Worm (Caenorhabditis elegans) whole organism, L2 larva: Measurements from ENCODE around the gene ZC196.9.
"Not testable (repeated sequence)": the region's sequence is repeated elsewhere in the genome, so short reads cannot be mapped to it uniquely, and the experiment has no call there.

Experiments used
- C34F6.9 ChIP-seq: fragments of 150-350 bp; optimal IDR thresholded peaks from 2 replicates; lab custom pipeline; 2014; ENCODE audit warnings: missing biosample characterization, missing genetic modification characterization
- F13H6.1 ChIP-seq: sonication (generic microtip); optimal IDR thresholded peaks from 2 replicates; lab custom pipeline; 2016; ENCODE audit warnings: missing genetic modification characterization, missing compliant biosample characterization
- Y55F3AM.14 ChIP-seq: fragments of 200-800 bp; sonication (Bioruptor generic); optimal IDR thresholded peaks from 2 replicates; lab custom pipeline; 2018; ENCODE audit warnings: mild to moderate bottlenecking, missing genetic modification characterization, missing compliant biosample characterization
- aly-2 ChIP-seq: fragments of 150-350 bp; optimal IDR thresholded peaks from 2 replicates; lab custom pipeline; 2014; ENCODE audit warnings: missing biosample characterization, missing genetic modification characterization
- ceh-16 ChIP-seq: fragments of 150-350 bp; optimal IDR thresholded peaks from 2 replicates; lab custom pipeline; 2014; ENCODE audit warnings: missing biosample characterization, missing genetic modification characterization
- ceh-82 ChIP-seq: fragments of 150-350 bp; optimal IDR thresholded peaks from 2 replicates; lab custom pipeline; 2014; ENCODE audit warnings: missing biosample characterization, missing genetic modification characterization
- crh-2 ChIP-seq: sonication (generic microtip); optimal IDR thresholded peaks from 2 replicates; lab custom pipeline; 2017; ENCODE audit warnings: missing biosample characterization, missing genetic modification characterization
- dmd-4 ChIP-seq: sonication (generic microtip); optimal IDR thresholded peaks from 2 replicates; lab custom pipeline; 2017; ENCODE audit warnings: missing biosample characterization, missing genetic modification characterization
- egl-27 ChIP-seq: sonication (generic microtip); optimal IDR thresholded peaks from 3 replicates; lab custom pipeline; 2017; ENCODE audit warnings: missing biosample characterization, missing genetic modification reagents, missing genetic modification characterization
- elt-1 ChIP-seq: fragments of 150-350 bp; optimal IDR thresholded peaks from 2 replicates; lab custom pipeline; 2014; ENCODE audit warnings: missing biosample characterization, missing genetic modification characterization
- elt-3 ChIP-seq: sonication (generic microtip); optimal IDR thresholded peaks from 2 replicates; lab custom pipeline; 2017; ENCODE audit warnings: missing biosample characterization, missing genetic modification characterization
- fos-1 ChIP-seq: fragments of 150-350 bp; optimal IDR thresholded peaks from 2 replicates; lab custom pipeline; 2014; ENCODE audit warnings: missing biosample characterization, missing genetic modification characterization
- gmeb-1 ChIP-seq: fragments of 150-350 bp; optimal IDR thresholded peaks from 2 replicates; lab custom pipeline; 2014; ENCODE audit warnings: missing biosample characterization, missing genetic modification characterization
- lsy-2 ChIP-seq, 2 experiments: fragments of 150-350 bp in 1 of 2; sonication (generic microtip) in 1 of 2; optimal IDR thresholded peaks; 2 replicates each; lab custom pipeline; 2014 to 2017; ENCODE audit warnings: missing biosample characterization in 2 of 2, missing genetic modification characterization in 2 of 2
- mab-5 ChIP-seq: fragments of 150-350 bp; optimal IDR thresholded peaks from 2 replicates; lab custom pipeline; 2014; ENCODE audit warnings: missing biosample characterization, missing genetic modification characterization
- mbf-1 ChIP-seq: sonication (generic microtip); optimal IDR thresholded peaks from 2 replicates; lab custom pipeline; 2017; ENCODE audit warnings: missing biosample characterization, missing genetic modification characterization
- nhr-12 ChIP-seq: fragments of 150-350 bp; optimal IDR thresholded peaks from 2 replicates; lab custom pipeline; 2014; ENCODE audit warnings: missing biosample characterization, missing genetic modification characterization
- nhr-129 ChIP-seq: fragments of 150-350 bp; optimal IDR thresholded peaks from 2 replicates; lab custom pipeline; 2014; ENCODE audit warnings: missing biosample characterization, missing genetic modification characterization
- nhr-21 ChIP-seq: fragments of 150-350 bp; optimal IDR thresholded peaks from 2 replicates; lab custom pipeline; 2014; ENCODE audit warnings: missing biosample characterization, missing genetic modification characterization
- nhr-23 ChIP-seq: fragments of 150-350 bp; optimal IDR thresholded peaks from 2 replicates; lab custom pipeline; 2014; ENCODE audit warnings: missing biosample characterization, missing genetic modification reagents, missing genetic modification characterization
- nhr-237 ChIP-seq: fragments of 150-350 bp; optimal IDR thresholded peaks from 2 replicates; lab custom pipeline; 2014; ENCODE audit warnings: missing biosample characterization, missing genetic modification characterization
- nhr-25 ChIP-seq: fragments of 150-350 bp; sonication (generic microtip); optimal IDR thresholded peaks from 3 replicates; lab custom pipeline; 2014; ENCODE audit warnings: missing biosample characterization, missing genetic modification characterization
- nhr-6 ChIP-seq: fragments of 150-350 bp; optimal IDR thresholded peaks from 2 replicates; lab custom pipeline; 2014; ENCODE audit warnings: missing biosample characterization, missing genetic modification characterization
- peb-1 ChIP-seq: fragments of 150-350 bp; optimal IDR thresholded peaks from 2 replicates; lab custom pipeline; 2014; ENCODE audit warnings: missing biosample characterization, missing genetic modification characterization
- sem-4 ChIP-seq: fragments of 150-350 bp; optimal IDR thresholded peaks from 2 replicates; lab custom pipeline; 2014; ENCODE audit warnings: missing biosample characterization, missing genetic modification reagents, missing genetic modification characterization
- sma-3 ChIP-seq: sonication (generic microtip); optimal IDR thresholded peaks from 2 replicates; lab custom pipeline; 2016; ENCODE audit warnings: missing genetic modification reagents, missing genetic modification characterization, missing compliant biosample characterization
- sma-9 ChIP-seq, 2 experiments: fragments of 150-350 bp in 1 of 2; sonication (generic microtip) in 1 of 2; optimal IDR thresholded peaks; 2 replicates each; lab custom pipeline; 2014 to 2016; ENCODE audit warnings: missing genetic modification characterization in 2 of 2, mild to moderate bottlenecking in 1 of 2, missing biosample characterization in 1 of 2, missing compliant biosample characterization in 1 of 2, missing genetic modification reagents in 1 of 2, moderate library complexity in 1 of 2
- snpc-4 ChIP-seq: fragments of 150-350 bp; optimal IDR thresholded peaks from 2 replicates; lab custom pipeline; 2014; ENCODE audit warnings: missing biosample characterization, missing genetic modification characterization
- unc-39 ChIP-seq: fragments of 150-350 bp; optimal IDR thresholded peaks from 2 replicates; lab custom pipeline; 2014; ENCODE audit warnings: missing biosample characterization, missing genetic modification characterization
- unc-55 ChIP-seq: fragments of 150-350 bp; sonication (generic microtip); optimal IDR thresholded peaks from 3 replicates; lab custom pipeline; 2014; ENCODE audit warnings: missing biosample characterization, missing genetic modification reagents, missing genetic modification characterization
- unc-62 ChIP-seq: fragments of 150-350 bp; optimal IDR thresholded peaks from 2 replicates; lab custom pipeline; 2014; ENCODE audit warnings: missing biosample characterization, missing genetic modification reagents, missing genetic modification characterization
- zag-1 ChIP-seq: fragments of 150-350 bp; optimal IDR thresholded peaks from 2 replicates; lab custom pipeline; 2014; ENCODE audit warnings: missing biosample characterization, missing genetic modification characterization
- ztf-1 ChIP-seq: fragments of 200-800 bp; sonication (Bioruptor generic); conservative IDR thresholded peaks from 2 replicates; pipeline ENCODE4 v1.3.6; 2022; ENCODE audit warnings: missing genetic modification characterization, missing compliant biosample characterization
- ztf-11 ChIP-seq: sonication (generic microtip); optimal IDR thresholded peaks from 2 replicates; lab custom pipeline; 2017; ENCODE audit warnings: missing biosample characterization, missing genetic modification characterization
- ztf-4 ChIP-seq: fragments of 150-350 bp; optimal IDR thresholded peaks from 2 replicates; lab custom pipeline; 2014; ENCODE audit warnings: missing biosample characterization, missing genetic modification characterization

ZC196.9 gene

ce11 chrV:8726228-8726627, 749 bp downstream of the ZC196.9 start, which contains the start of gene droe-8:
Gene droe-8 (plus strand): TSS chrV:8726528.
- not testable (repeated sequence) for TF ChIP-seq zag-1; nhr-12; ceh-16 (tag; lab: Kevin White, UChicago)

ce11 chrV:8722160-8722559, 4.8 kb downstream of the ZC196.9 start, which contains the start of gene ZC196.8:
Gene ZC196.8 (minus strand): TSS chrV:8722260.
- TF ChIP-seq ztf-1 (GFP tag; lab: Robert Waterston, UW); ztf-4 (tag; lab: Kevin White, UChicago); Y55F3AM.14: not testable (repeated sequence)

- TF ChIP-seq ztf-11, result no peak
- TF ChIP-seq ceh-82 (tag; lab: Kevin White, UChicago), result no peak
- no peak for TF ChIP-seq snpc-4 (tag; lab: Kevin White, UChicago)
These were observed 8.6 kb downstream of the ZC196.9 start for ce11 chrV:8718399-8718798.

ce11 chrV:8716175-8716574, 10.8 kb downstream of the ZC196.9 start, which contains the start of gene glr-5:
Gene glr-5 (plus strand): TSS chrV:8716495.
- TF ChIP-seq sma-9 (GFP tag; optimal IDR thresholded peaks at IDR 0.05; lab: Kevin White, UChicago) (peak; percentile 45), sma-9 (tag; optimal IDR thresholded peaks at IDR 0.05; lab: Kevin White, UChicago) (no peak), nhr-21 (tag; lab: Kevin White, UChicago) (no peak)
- TF ChIP-seq, all 48 proteins: peak for 1

ce11 chrV:8711910-8712309, 15.1 kb downstream of the ZC196.9 start, which contains the start of gene ZC178.2:
Gene ZC178.2 (minus strand): TSS chrV:8712010.
- TF ChIP-seq nhr-6, result no peak
- no peak for TF ChIP-seq sem-4 (tag; lab: Kevin White, UChicago)
- TF ChIP-seq egl-27 (tag; lab: Kevin White, UChicago), result no peak
- no peak for TF ChIP-seq mab-5
- TF ChIP-seq dmd-4 (tag; lab: Kevin White, UChicago), result no peak
- no peak for TF ChIP-seq snpc-4 (tag; lab: Kevin White, UChicago)
- TF ChIP-seq nhr-21 (tag; lab: Kevin White, UChicago), result no peak
- no peak for TF ChIP-seq elt-1
- no peak for TF ChIP-seq ztf-11
- TF ChIP-seq F13H6.1 (tag; lab: Kevin White, UChicago), result no peak
- TF ChIP-seq nhr-129 (tag; lab: Kevin White, UChicago), result no peak
- TF ChIP-seq fos-1 (tag; lab: Kevin White, UChicago), result no peak
- TF ChIP-seq sma-3 (GFP tag; lab: Kevin White, UChicago), result no peak
- TF ChIP-seq sma-9 (GFP tag; optimal IDR thresholded peaks at IDR 0.05; lab: Kevin White, UChicago), result no peak
- no peak for TF ChIP-seq sma-9 (tag; optimal IDR thresholded peaks at IDR 0.05; lab: Kevin White, UChicago)
- no peak for TF ChIP-seq C34F6.9 (tag; lab: Kevin White, UChicago)
- no peak for TF ChIP-seq nhr-25 (tag; lab: Kevin White, UChicago)
- no peak for TF ChIP-seq aly-2 (tag; lab: Kevin White, UChicago)
- TF ChIP-seq ztf-1 (GFP tag; lab: Robert Waterston, UW), result no peak
- TF ChIP-seq, all 48 proteins: peak for 0

- not testable (repeated sequence) for TF ChIP-seq nhr-237 (tag; lab: Kevin White, UChicago); unc-62; dmd-4 (tag; lab: Kevin White, UChicago)
These were observed 30.8 kb downstream of the ZC196.9 start, which contains the start of gene ZC190.10 for ce11 chrV:8696218-8696617. Gene ZC190.10 (minus strand): TSS chrV:8696318.

- no peak for TF ChIP-seq mbf-1 (tag; lab: Kevin White, UChicago)
- TF ChIP-seq unc-39 (tag; lab: Kevin White, UChicago), result no peak
- no peak for TF ChIP-seq gmeb-1 (tag; lab: Kevin White, UChicago)
- no peak for TF ChIP-seq lsy-2 (tag; optimal IDR thresholded peaks at IDR 0.05; lab: Kevin White, UChicago)
- no peak for TF ChIP-seq elt-3 (tag; lab: Kevin White, UChicago)
- TF ChIP-seq sma-3 (GFP tag; lab: Kevin White, UChicago), result no peak
- TF ChIP-seq nhr-23 (tag; lab: Kevin White, UChicago), result no peak
- no peak for TF ChIP-seq unc-62
- TF ChIP-seq dmd-4 (tag; lab: Kevin White, UChicago), result no peak
- no peak for TF ChIP-seq unc-55 (GFP tag; lab: Kevin White, UChicago)
- TF ChIP-seq crh-2 (tag; lab: Kevin White, UChicago), result no peak
- TF ChIP-seq Y55F3AM.14, result no peak
- TF ChIP-seq peb-1, result no peak
These were observed 39.3 kb downstream of the ZC196.9 start, which contains the start of gene ZC190.8 for ce11 chrV:8687707-8688106. Gene ZC190.8 (minus strand): TSS chrV:8687807.
